Fruit fly (Drosophila melanogaster): Measurements from ENCODE around the gene Nedd8.

Nedd8 gene

dm6 chr2L:18944175-18945012, 7.2 kb downstream of the Nedd8 start (continued):
- TF ChIP-seq hbn (GFP tag; IDR thresholded peaks at IDR 0.05; ENCODE audit: partially characterized antibody) (no peak), vfl (GFP tag; optimal IDR thresholded peaks at IDR 0.05) (no peak), Adf1 (GFP tag; IDR thresholded peaks at IDR 0.05) (no peak), CG1647 (GFP tag; optimal IDR thresholded peaks at IDR 0.05) (no peak), CG18262 (tag; optimal IDR thresholded peaks at IDR 0.05) (no peak), Vsx1 (GFP tag; optimal IDR thresholded peaks at IDR 0.05) (no peak), Hr78 (GFP tag; optimal IDR thresholded peaks at IDR 0.05) (peak in 1 of 2 experiments; percentile 85), sr (GFP tag; IDR thresholded peaks at IDR 0.05) (no peak), HLHmδ (GFP tag; optimal IDR thresholded peaks at IDR 0.05) (peak; percentile 80), aop (GFP tag; IDR thresholded peaks at IDR 0.05) (no peak), CG7987 (GFP tag; optimal IDR thresholded peaks at IDR 0.05) (peak; percentile 27), jigr1 (GFP tag; IDR thresholded peaks at IDR 0.05) (no peak), mirr (GFP tag; optimal IDR thresholded peaks at IDR 0.05) (peak; percentile 34), CG6683 (GFP tag; optimal IDR thresholded peaks at IDR 0.05) (no peak), oc (tag; optimal IDR thresholded peaks at IDR 0.05) (peak; percentile 65), CrebB (tag; optimal IDR thresholded peaks at IDR 0.05) (peak; percentile 3), wek (GFP tag; optimal IDR thresholded peaks at IDR 0.05) (peak; percentile 35), dati (GFP tag; IDR thresholded peaks at IDR 0.05) (no peak), Dll (GFP tag; IDR thresholded peaks at IDR 0.05; ENCODE audit: partially characterized antibody) (no peak), fru (optimal IDR thresholded peaks at IDR 0.05) (no peak), Hmr (GFP tag; optimal IDR thresholded peaks at IDR 0.05) (peak; percentile 79), pros (GFP tag; optimal IDR thresholded peaks at IDR 0.05) (peak; percentile 100), CG3838 (GFP tag; optimal IDR thresholded peaks at IDR 0.05) (peak; percentile 99), ro (GFP tag; IDR thresholded peaks at IDR 0.05) (no peak), usp (GFP tag; optimal IDR thresholded peaks at IDR 0.05) (no peak), CG14050 (GFP tag; IDR thresholded peaks at IDR 0.05) (no peak), eve (GFP tag; optimal IDR thresholded peaks at IDR 0.05) (no peak), gro (GFP tag; optimal IDR thresholded peaks at IDR 0.05) (peak; percentile 10), CG12744 (GFP tag; optimal IDR thresholded peaks at IDR 0.05) (no peak), CG16815 (GFP tag; optimal IDR thresholded peaks at IDR 0.05) (no peak), NfI (GFP tag; optimal IDR thresholded peaks at IDR 0.05) (peak; percentile 23), GATAe (GFP tag; conservative IDR thresholded peaks at IDR 0.05) (no peak), CG10979 (tag; optimal IDR thresholded peaks at IDR 0.05) (no peak), nau (GFP tag; optimal IDR thresholded peaks at IDR 0.05) (peak; percentile 56), cg (GFP tag; optimal IDR thresholded peaks at IDR 0.05) (peak; percentile 61), grau (tag; optimal IDR thresholded peaks at IDR 0.05) (no peak), CG17385 (GFP tag; optimal IDR thresholded peaks at IDR 0.05) (no peak), CG10462 (GFP tag; optimal IDR thresholded peaks at IDR 0.05) (no peak), Dp (GFP tag; optimal IDR thresholded peaks at IDR 0.05) (peak; percentile 96), CG12391 (tag; optimal IDR thresholded peaks at IDR 0.05) (no peak), fu2 (GFP tag; optimal IDR thresholded peaks at IDR 0.05) (no peak), CG8765 (GFP tag; IDR thresholded peaks at IDR 0.05) (no peak), CG16813 (GFP tag; IDR thresholded peaks at IDR 0.05; ENCODE audit: partially characterized antibody) (no peak), CG31224 (GFP tag; IDR thresholded peaks at IDR 0.05) (no peak), CG15514 (GFP tag; optimal IDR thresholded peaks at IDR 0.05) (peak; percentile 92), CG12219 (GFP tag; optimal IDR thresholded peaks at IDR 0.05) (no peak), CG2129 (GFP tag; IDR thresholded peaks at IDR 0.05; ENCODE audit: partially characterized antibody) (no peak), CG18764 (GFP tag; optimal IDR thresholded peaks at IDR 0.05) (no peak), CG16779 (GFP tag; IDR thresholded peaks at IDR 0.05) (no peak)

Data from whole organism, embryonic.